Fruit fly (Drosophila melanogaster): Measurements from ENCODE around the gene Sf3a1.

Sf3a1 gene

dm6 chr3R:16982108-16982707, 19.9 kb downstream of the Sf3a1 start, which contains the start of gene AhcyL2 (continued):
- TF ChIP-seq vnd (GFP tag; IDR thresholded peaks at IDR 0.05; ENCODE audit: partially characterized antibody) (no peak), Dll (GFP tag; IDR thresholded peaks at IDR 0.05; ENCODE audit: partially characterized antibody) (no peak), chinmo (GFP tag; IDR thresholded peaks at IDR 0.05; ENCODE audit: partially characterized antibody) (peak; percentile 92; the same call in 2 of the 4 replicates), CG4404 (GFP tag; IDR thresholded peaks at IDR 0.05) (no peak), BtbVII (GFP tag; optimal IDR thresholded peaks at IDR 0.05) (peak; percentile 67), CG10959 (GFP tag; IDR thresholded peaks at IDR 0.05) (no peak), fd96Cb (tag; optimal IDR thresholded peaks at IDR 0.05) (no peak), onecut (GFP tag; IDR thresholded peaks at IDR 0.05) (0 out of 2 replicates have a peak, but pooled peaks have one; percentile 13), NC2β (GFP tag; optimal IDR thresholded peaks at IDR 0.05) (no peak), YL-1 (GFP tag; optimal IDR thresholded peaks at IDR 0.05) (no peak), dmrt11E (tag; optimal IDR thresholded peaks at IDR 0.05) (no peak), so (GFP tag; IDR thresholded peaks at IDR 0.05) (no peak), gcm2 (GFP tag; optimal IDR thresholded peaks at IDR 0.05) (no peak), pum (GFP tag; optimal IDR thresholded peaks at IDR 0.05) (no peak), CG7928 (GFP tag; optimal IDR thresholded peaks at IDR 0.05) (no peak), CG8359 (GFP tag; optimal IDR thresholded peaks at IDR 0.05; ENCODE audit: borderline replicate concordance) (no peak), HLH54F (GFP tag; optimal IDR thresholded peaks at IDR 0.05) (no peak), Asciz (GFP tag; optimal IDR thresholded peaks at IDR 0.05) (peak; percentile 0), tna (GFP tag; IDR thresholded peaks at IDR 0.05; ENCODE audit: partially characterized antibody) (no peak), nau (GFP tag; optimal IDR thresholded peaks at IDR 0.05) (no peak), Bteb2 (GFP tag; optimal IDR thresholded peaks at IDR 0.05) (no peak), stwl (tag; optimal IDR thresholded peaks at IDR 0.05) (no peak), Meics (GFP tag; optimal IDR thresholded peaks at IDR 0.05) (peak; percentile 1), gt (GFP tag; IDR thresholded peaks at IDR 0.05) (no peak), CG14441 (GFP tag; IDR thresholded peaks at IDR 0.05) (0 out of 2 replicates have a peak, but pooled peaks have one; percentile 38), Taf1 (GFP tag; IDR thresholded peaks at IDR 0.05) (no peak), Tbp (GFP tag; optimal IDR thresholded peaks at IDR 0.05) (no peak), CG3995 (GFP tag; optimal IDR thresholded peaks at IDR 0.05) (no peak), CG34376 (GFP tag; optimal IDR thresholded peaks at IDR 0.05) (peak; percentile 91), grn (GFP tag; optimal IDR thresholded peaks at IDR 0.05) (peak; percentile 99), kah (GFP tag; optimal IDR thresholded peaks at IDR 0.05) (no peak), CG15073 (GFP tag; optimal IDR thresholded peaks at IDR 0.05) (no peak), Blimp-1 (GFP tag; optimal IDR thresholded peaks at IDR 0.05) (no peak), gem (tag; optimal IDR thresholded peaks at IDR 0.05) (no peak), Drgx (GFP tag; IDR thresholded peaks at IDR 0.05) (0 out of 2 replicates have a peak, but pooled peaks have one; percentile 10), Dp (GFP tag; optimal IDR thresholded peaks at IDR 0.05) (no peak), CG13424 (tag; optimal IDR thresholded peaks at IDR 0.05) (no peak), CG2875 (GFP tag; optimal IDR thresholded peaks at IDR 0.05) (no peak), CG30431 (GFP tag; optimal IDR thresholded peaks at IDR 0.05) (no peak), CG7786 (GFP tag; optimal IDR thresholded peaks at IDR 0.05) (no peak), usp (GFP tag; optimal IDR thresholded peaks at IDR 0.05) (no peak), CG18599 (GFP tag; optimal IDR thresholded peaks at IDR 0.05) (peak; percentile 14), Hsf (GFP tag; optimal IDR thresholded peaks at IDR 0.05) (no peak), crol (GFP tag; IDR thresholded peaks at IDR 0.05) (peak; percentile 93), gro (GFP tag; optimal IDR thresholded peaks at IDR 0.05) (peak; percentile 58), CG3838 (GFP tag; optimal IDR thresholded peaks at IDR 0.05) (no peak), grau (tag; optimal IDR thresholded peaks at IDR 0.05) (peak; percentile 59), jigr1 (GFP tag; IDR thresholded peaks at IDR 0.05) (no peak), NK7.1 (GFP tag; optimal IDR thresholded peaks at IDR 0.05) (no peak), Hey (tag; optimal IDR thresholded peaks at IDR 0.05) (peak; percentile 93)
